Fruit fly (Drosophila melanogaster): Measurements from ENCODE around the gene stx.

dm6 chrX:10727318-10727717, 17.4 kb downstream of the stx start:
- no peak for TF ChIP-seq psq (optimal IDR thresholded peaks at IDR 0.05)
- no peak for TF ChIP-seq insv (optimal IDR thresholded peaks at IDR 0.05)
- TF ChIP-seq ttk (optimal IDR thresholded peaks at IDR 0.05), result no peak
- TF ChIP-seq Sin3A (optimal IDR thresholded peaks at IDR 0.05), result no peak
- no peak for TF ChIP-seq h (optimal IDR thresholded peaks at IDR 0.05)
- no peak for TF ChIP-seq Myc (optimal IDR thresholded peaks at IDR 0.05)
